Fruit fly (Drosophila melanogaster): ENCODE measurements around the gene CG15554.

CG15554 gene

DNA sequence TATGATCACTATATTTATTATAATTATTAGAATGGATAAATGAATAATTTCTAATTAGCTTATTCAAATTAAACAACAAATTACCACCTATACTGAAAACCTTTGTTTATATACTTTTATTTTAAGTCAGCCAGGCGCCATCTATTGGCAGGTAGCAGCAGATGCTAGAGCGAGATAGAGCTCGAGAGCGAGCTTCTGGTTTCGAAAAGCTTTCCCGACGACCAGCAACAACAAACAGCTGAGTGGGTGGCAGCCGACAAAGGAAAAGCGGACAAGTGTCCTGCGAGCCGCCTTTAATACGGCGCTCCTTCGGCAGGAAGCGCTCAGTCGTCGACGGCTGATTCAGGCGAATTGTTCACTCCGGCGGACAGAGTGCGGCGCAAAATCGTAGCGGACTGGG, 8.1 kb downstream of the CG15554 start, which contains the start of gene Gycbeta100B:
Gene Gycbeta100B, plus strand, starts transcription at position 337 of the 400 bp plus-strand sequence.
- TF ChIP-seq HLH106 (tag; optimal IDR thresholded peaks at IDR 0.05): no peak
- no peak for TF ChIP-seq Vsx2 (GFP tag; optimal IDR thresholded peaks at IDR 0.05; ENCODE audit: partially characterized antibody)
- no peak for TF ChIP-seq OdsH (GFP tag; optimal IDR thresholded peaks at IDR 0.05)
- TF ChIP-seq brk (GFP tag; optimal IDR thresholded peaks at IDR 0.05): no peak
- no peak for TF ChIP-seq fru (GFP tag; optimal IDR thresholded peaks at IDR 0.05)
- TF ChIP-seq Dfd (GFP tag; optimal IDR thresholded peaks at IDR 0.05): no peak
- no peak for TF ChIP-seq dl (GFP tag; optimal IDR thresholded peaks at IDR 0.05; ENCODE audit: insufficient read depth in 1 of 2, partially characterized antibody in 2 of 2)
- TF ChIP-seq tai (GFP tag; optimal IDR thresholded peaks at IDR 0.05): no peak
- TF ChIP-seq pan (optimal IDR thresholded peaks at IDR 0.05): no peak
- no peak for TF ChIP-seq ey (GFP tag; optimal IDR thresholded peaks at IDR 0.05)
- TF ChIP-seq Mio (GFP tag; optimal IDR thresholded peaks at IDR 0.05): no peak
- TF ChIP-seq foxo (GFP tag; optimal IDR thresholded peaks at IDR 0.05): no peak
- no peak for TF ChIP-seq Sp1 (GFP tag; optimal IDR thresholded peaks at IDR 0.05)
- TF ChIP-seq Hnf4 (GFP tag; optimal IDR thresholded peaks at IDR 0.05): no peak
- TF ChIP-seq lola (GFP tag; optimal IDR thresholded peaks at IDR 0.05): no peak
- no peak for TF ChIP-seq Rel (GFP tag; optimal IDR thresholded peaks at IDR 0.05)
- TF ChIP-seq Rel (tag; optimal IDR thresholded peaks at IDR 0.05): no peak
- no peak for TF ChIP-seq dmrt93B (GFP tag; optimal IDR thresholded peaks at IDR 0.05)
- no peak for TF ChIP-seq h (GFP tag; optimal IDR thresholded peaks at IDR 0.05)
- no peak for TF ChIP-seq Hr78 (GFP tag; optimal IDR thresholded peaks at IDR 0.05)
- no peak for TF ChIP-seq sv (GFP tag; optimal IDR thresholded peaks at IDR 0.05)

DNA sequence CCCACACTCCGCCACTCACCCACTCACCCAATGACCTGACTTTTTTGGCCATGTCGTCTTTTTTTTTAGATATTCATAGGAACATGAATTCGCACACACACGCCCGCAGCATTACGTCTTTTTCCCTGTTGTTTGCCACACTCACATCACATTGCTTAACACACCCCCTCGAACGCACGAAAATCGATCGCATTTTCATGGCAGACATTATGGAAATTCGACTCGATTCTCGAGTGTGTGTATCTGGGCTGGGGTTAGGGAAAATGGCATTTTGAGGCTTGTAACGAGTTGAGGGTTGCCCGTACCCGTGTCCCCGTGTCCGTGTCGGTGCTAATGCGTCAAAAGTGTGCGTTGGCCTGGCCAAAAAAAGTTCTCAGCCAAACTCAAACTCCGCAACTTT, 15.7 kb downstream of the CG15554 start:
- TF ChIP-seq Dfd (GFP tag; optimal IDR thresholded peaks at IDR 0.05) (no peak), psq (GFP tag; optimal IDR thresholded peaks at IDR 0.05) (no peak), N (GFP tag; optimal IDR thresholded peaks at IDR 0.05) (no peak), foxo (GFP tag; optimal IDR thresholded peaks at IDR 0.05) (no peak), GATAd (GFP tag; optimal IDR thresholded peaks at IDR 0.05) (no peak), Hnf4 (GFP tag; optimal IDR thresholded peaks at IDR 0.05) (no peak), CG32264 (GFP tag; optimal IDR thresholded peaks at IDR 0.05) (no peak), rgr (GFP tag; optimal IDR thresholded peaks at IDR 0.05) (no peak), Rel (GFP tag; optimal IDR thresholded peaks at IDR 0.05) (no peak), Rel (tag; optimal IDR thresholded peaks at IDR 0.05) (no peak), HLH106 (tag; optimal IDR thresholded peaks at IDR 0.05) (no peak), Abd-B (GFP tag; optimal IDR thresholded peaks at IDR 0.05) (no peak), lola (GFP tag; optimal IDR thresholded peaks at IDR 0.05) (no peak), ey (GFP tag; optimal IDR thresholded peaks at IDR 0.05) (no peak), Dif (GFP tag; optimal IDR thresholded peaks at IDR 0.05; ENCODE audit: partially characterized antibody) (no peak), Myc (optimal IDR thresholded peaks at IDR 0.05) (no peak), Sp1 (GFP tag; optimal IDR thresholded peaks at IDR 0.05) (no peak), h (GFP tag; optimal IDR thresholded peaks at IDR 0.05) (no peak)

DNA sequence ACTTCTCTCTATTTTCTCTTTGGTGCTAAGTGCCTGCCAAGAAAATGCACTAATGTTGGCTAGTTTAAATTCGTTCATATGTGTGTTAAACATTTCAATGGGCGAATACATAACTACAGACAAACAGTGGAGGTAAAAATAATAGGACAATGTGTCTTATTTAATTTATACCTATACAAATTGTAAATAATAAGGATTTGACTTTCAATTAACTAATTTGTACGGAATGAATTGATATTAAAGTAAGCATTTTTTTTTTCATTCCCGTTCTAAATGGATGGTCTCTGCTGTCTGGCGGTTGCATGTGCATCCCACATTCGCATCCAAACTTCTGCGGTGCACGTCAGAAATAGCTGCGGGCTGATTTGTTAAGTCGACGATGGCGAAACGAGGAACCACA, 21.0 kb downstream of the CG15554 start:
- TF ChIP-seq CG9705 (GFP tag; optimal IDR thresholded peaks at IDR 0.05) (no peak), ey (GFP tag; optimal IDR thresholded peaks at IDR 0.05) (no peak)

DNA sequence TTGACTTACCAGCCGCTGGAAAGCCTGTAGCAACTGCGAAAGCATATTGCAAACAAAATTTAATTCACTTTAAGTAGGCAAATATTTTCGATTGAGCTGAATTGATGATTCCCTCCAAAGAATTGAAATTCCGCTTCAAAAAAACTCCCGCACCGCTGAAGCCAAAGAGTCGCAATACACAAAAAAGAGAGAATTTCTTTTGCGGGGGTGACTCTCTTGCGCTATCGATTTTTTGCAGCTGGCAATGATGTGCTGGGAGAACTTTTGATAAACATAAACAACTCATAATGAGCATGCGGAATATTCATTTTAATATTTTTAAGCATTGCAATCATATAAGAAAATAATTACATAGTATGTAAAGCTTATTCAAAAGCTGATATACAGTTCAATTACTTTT, 42.5 kb downstream of the CG15554 start:
- TF ChIP-seq Sp1 (GFP tag; optimal IDR thresholded peaks at IDR 0.05) (no peak), ey (GFP tag; optimal IDR thresholded peaks at IDR 0.05) (no peak), Jra (GFP tag; optimal IDR thresholded peaks at IDR 0.05) (no peak), h (GFP tag; optimal IDR thresholded peaks at IDR 0.05) (no peak), br (GFP tag; optimal IDR thresholded peaks at IDR 0.05) (no peak), lola (GFP tag; optimal IDR thresholded peaks at IDR 0.05) (no peak), CG9705 (GFP tag; optimal IDR thresholded peaks at IDR 0.05) (no peak), psq (GFP tag; optimal IDR thresholded peaks at IDR 0.05) (no peak), Hr78 (GFP tag; optimal IDR thresholded peaks at IDR 0.05) (no peak), dl (GFP tag; optimal IDR thresholded peaks at IDR 0.05; ENCODE audit: insufficient read depth in 1 of 2, partially characterized antibody in 2 of 2) (no peak), rgr (GFP tag; optimal IDR thresholded peaks at IDR 0.05) (no peak), Myc (optimal IDR thresholded peaks at IDR 0.05) (no peak), OdsH (GFP tag; optimal IDR thresholded peaks at IDR 0.05) (no peak), Mio (GFP tag; optimal IDR thresholded peaks at IDR 0.05) (no peak), sage (GFP tag; optimal IDR thresholded peaks at IDR 0.05) (no peak), Abd-B (GFP tag; optimal IDR thresholded peaks at IDR 0.05) (no peak), fru (GFP tag; optimal IDR thresholded peaks at IDR 0.05) (no peak), tai (GFP tag; optimal IDR thresholded peaks at IDR 0.05) (no peak)
